Worm (Caenorhabditis elegans) whole organism, L1 larva: Measurements from ENCODE around the gene F26F2.5.
A peak's percentile ranks its signal among the peaks of the same experiment; 100 is the strongest.

Experiments used
- C04F5.9 ChIP-seq: sonication (generic microtip); optimal IDR thresholded peaks from 2 replicates; lab custom pipeline; 2016; ENCODE audit warnings: missing genetic modification characterization, missing compliant biosample characterization
- C34B4.2 ChIP-seq: sonication (generic microtip); optimal IDR thresholded peaks from 2 replicates; lab custom pipeline; 2017; ENCODE audit warnings: mild to moderate bottlenecking, missing genetic modification characterization, missing compliant biosample characterization
- alr-1 ChIP-seq: fragments of 200-800 bp; sonication (Bioruptor generic); optimal IDR thresholded peaks from 2 replicates; lab custom pipeline; 2018; ENCODE audit warnings: borderline replicate concordance, mild to moderate bottlenecking, missing genetic modification characterization, missing compliant biosample characterization
- aly-2 ChIP-seq: fragments of 150-350 bp; optimal IDR thresholded peaks from 2 replicates; lab custom pipeline; 2014; ENCODE audit warnings: missing biosample characterization, missing genetic modification characterization
- ama-1 ChIP-seq: fragments of 150-350 bp; optimal IDR thresholded peaks from 2 replicates; lab custom pipeline; 2014
- blmp-1 ChIP-seq: fragments of 150-350 bp; optimal IDR thresholded peaks from 2 replicates; lab custom pipeline; 2014; ENCODE audit warnings: missing biosample characterization, missing genetic modification characterization
- ceh-63 ChIP-seq: fragments of 200-800 bp; sonication (Bioruptor generic); optimal IDR thresholded peaks from 2 replicates; lab custom pipeline; 2018; ENCODE audit warnings: mild to moderate bottlenecking, missing genetic modification characterization, missing compliant biosample characterization
- dsc-1 ChIP-seq: sonication (generic microtip); optimal IDR thresholded peaks from 2 replicates; lab custom pipeline; 2016; ENCODE audit warnings: mild to moderate bottlenecking, missing genetic modification characterization, missing compliant biosample characterization
- efl-1 ChIP-seq, 4 experiments: fragments of 150-350 bp; optimal IDR thresholded peaks in 3 of 4; peaks in 1 of 4; 1 replicate in 1 of 4; 2 replicates in 3 of 4; lab custom pipeline; 2014; ENCODE audit warnings: missing biosample characterization in 2 of 4, missing genetic modification characterization in 2 of 4, missing genetic modification reagents in 2 of 4
- egl-13 ChIP-seq: sonication (generic microtip); optimal IDR thresholded peaks from 2 replicates; lab custom pipeline; 2016; ENCODE audit warnings: missing genotype, missing genetic modification reagents, missing genetic modification characterization, missing compliant biosample characterization
- elt-3 ChIP-seq, 6 experiments: fragments of 150-350 bp in 1 of 6; sonication (generic microtip); optimal IDR thresholded peaks; 2 replicates each; lab custom pipeline; 2017 to 2018; ENCODE audit warnings: missing biosample characterization in 6 of 6, missing genetic modification characterization in 6 of 6, inconsistent platforms in 1 of 6
- ets-5 ChIP-seq: fragments of 200-800 bp; sonication (Bioruptor generic); IDR thresholded peaks from 2 replicates; pipeline ENCODE4 v1.3.6; 2022; ENCODE audit warnings: missing genetic modification characterization, missing compliant biosample characterization
- fkh-10 ChIP-seq: sonication (generic microtip); optimal IDR thresholded peaks from 2 replicates; lab custom pipeline; 2017; ENCODE audit warnings: missing biosample characterization, missing genetic modification reagents, missing genetic modification characterization
- fkh-4 ChIP-seq: sonication (generic microtip); optimal IDR thresholded peaks from 2 replicates; lab custom pipeline; 2016; ENCODE audit warnings: missing compliant biosample characterization, missing genetic modification characterization, borderline replicate concordance
- irx-1 ChIP-seq: sonication (generic microtip); optimal IDR thresholded peaks from 2 replicates; lab custom pipeline; 2016; ENCODE audit warnings: missing genetic modification characterization, missing compliant biosample characterization
- isw-1 ChIP-seq: fragments of 200-800 bp; sonication (Bioruptor generic); IDR thresholded peaks from 2 replicates; pipeline ENCODE4 v1.3.6; 2022; ENCODE audit warnings: missing genetic modification characterization, missing compliant biosample characterization
- jun-1 ChIP-seq: fragments of 150-350 bp; optimal IDR thresholded peaks from 2 replicates; lab custom pipeline; 2014; ENCODE audit warnings: missing biosample characterization, missing genetic modification reagents, missing genetic modification characterization
- lin-14 ChIP-seq: fragments of 200-800 bp; sonication (Bioruptor generic); optimal IDR thresholded peaks from 2 replicates; lab custom pipeline; 2018; ENCODE audit warnings: mild to moderate bottlenecking, missing genetic modification characterization, moderate library complexity, missing compliant biosample characterization
- lin-35 ChIP-seq, 2 experiments: fragments of 150-350 bp; optimal IDR thresholded peaks; 2 replicates each; lab custom pipeline; 2014; ENCODE audit warnings: missing biosample characterization in 2 of 2, missing genetic modification characterization in 2 of 2, missing genetic modification reagents in 2 of 2
- lsy-2 ChIP-seq, 2 experiments: fragments of 150-350 bp; optimal IDR thresholded peaks; 2 replicates each; lab custom pipeline; 2014; ENCODE audit warnings: missing biosample characterization in 2 of 2, missing genetic modification characterization in 2 of 2
- mef-2 ChIP-seq: fragments of 150-350 bp; optimal IDR thresholded peaks from 2 replicates; lab custom pipeline; 2014; ENCODE audit warnings: missing biosample characterization, missing genetic modification characterization
- nhr-28 ChIP-seq: fragments of 150-350 bp; optimal IDR thresholded peaks from 2 replicates; lab custom pipeline; 2014; ENCODE audit warnings: missing biosample characterization, missing genetic modification characterization
- nhr-47 ChIP-seq: sonication (generic microtip); optimal IDR thresholded peaks from 2 replicates; lab custom pipeline; 2016; ENCODE audit warnings: mild to moderate bottlenecking, missing genetic modification characterization, moderate library complexity, missing compliant biosample characterization
- pqm-1 ChIP-seq: sonication (generic microtip); optimal IDR thresholded peaks from 3 replicates; lab custom pipeline; 2017; ENCODE audit warnings: missing biosample characterization, missing genetic modification characterization
- rnt-1 ChIP-seq: sonication (generic microtip); optimal IDR thresholded peaks from 2 replicates; lab custom pipeline; 2016; ENCODE audit warnings: mild to moderate bottlenecking, missing genetic modification characterization, moderate library complexity, missing compliant biosample characterization
- sox-4 ChIP-seq: sonication (generic microtip); optimal IDR thresholded peaks from 2 replicates; lab custom pipeline; 2016; ENCODE audit warnings: missing genetic modification characterization, missing compliant biosample characterization
- sup-37 ChIP-seq: fragments of 200-800 bp; sonication (Bioruptor generic); optimal IDR thresholded peaks from 2 replicates; lab custom pipeline; 2018; ENCODE audit warnings: mild to moderate bottlenecking, missing genetic modification characterization, missing compliant biosample characterization
- unc-130 ChIP-seq: fragments of 150-350 bp; optimal IDR thresholded peaks from 2 replicates; lab custom pipeline; 2017; ENCODE audit warnings: missing biosample characterization, missing genetic modification characterization, inconsistent platforms
- unc-62 ChIP-seq: fragments of 150-350 bp; optimal IDR thresholded peaks from 2 replicates; lab custom pipeline; 2014; ENCODE audit warnings: missing biosample characterization, missing genetic modification reagents, missing genetic modification characterization
- unc-98 ChIP-seq: fragments of 200-800 bp; sonication (Bioruptor generic); IDR thresholded peaks from 2 replicates; pipeline ENCODE4 v1.3.6; 2022; ENCODE audit warnings: missing genetic modification characterization, missing compliant biosample characterization
- zip-4 ChIP-seq: fragments of 200-800 bp; sonication (Bioruptor generic); optimal IDR thresholded peaks from 2 replicates; lab custom pipeline; 2018; ENCODE audit warnings: mild to moderate bottlenecking, missing genetic modification characterization, moderate library complexity, missing compliant biosample characterization
- ztf-11 ChIP-seq, 2 experiments: sonication (generic microtip); optimal IDR thresholded peaks; 2 replicates each; lab custom pipeline; 2016 to 2017; ENCODE audit warnings: missing genetic modification characterization in 2 of 2, missing biosample characterization in 1 of 2, missing compliant biosample characterization in 1 of 2
- ztf-4 ChIP-seq: fragments of 150-350 bp; optimal IDR thresholded peaks from 2 replicates; lab custom pipeline; 2014; ENCODE audit warnings: missing biosample characterization, missing genetic modification characterization

Gene F26F2.5

ce11 chrV:20599795-20600194 is 26.3 kb downstream of the F26F2.5 start, which contains the start of gene col-163:
TSS of gene col-163 (plus strand) at chrV:20600095.
- TF ChIP-seq nhr-47 (tag; lab: Kevin White, UChicago) (no peak), dsc-1 (no peak), egl-13 (tag; lab: Kevin White, UChicago) (no peak), blmp-1 (tag; lab: Kevin White, UChicago) (peak; percentile 50), ztf-4 (tag; lab: Kevin White, UChicago) (no peak), elt-3 (tag; optimal IDR thresholded peaks at IDR 0.05; lab: Kevin White, UChicago) (no peak)

- no peak for TF ChIP-seq aly-2 (tag; lab: Kevin White, UChicago)
- TF ChIP-seq rnt-1 (tag; lab: Kevin White, UChicago): no peak
- no peak for TF ChIP-seq C04F5.9 (tag; lab: Kevin White, UChicago)
- TF ChIP-seq jun-1 (tag; lab: Kevin White, UChicago): no peak
- no peak for TF ChIP-seq C34B4.2 (tag; lab: Kevin White, UChicago)
- TF ChIP-seq unc-62 (GFP tag; lab: Kevin White, UChicago): no peak
- no peak for TF ChIP-seq lin-35 (GFP tag; optimal IDR thresholded peaks at IDR 0.05; lab: Kevin White, UChicago)
- no peak for TF ChIP-seq sox-4
- no peak for TF ChIP-seq nhr-28 (tag; lab: Kevin White, UChicago)
- no peak for TF ChIP-seq fkh-4
- no peak for TF ChIP-seq dsc-1
- no peak for TF ChIP-seq elt-3 (tag; optimal IDR thresholded peaks at IDR 0.05; lab: Kevin White, UChicago)
- TF ChIP-seq zip-4: no peak
- no peak for TF ChIP-seq lin-14 (GFP tag; lab: Kevin White, UChicago)
- TF ChIP-seq ets-5: no peak
These were observed 27.2 kb downstream of the F26F2.5 start for ce11 chrV:20600704-20601103.

- TF ChIP-seq dsc-1 (no peak), nhr-28 (tag; lab: Kevin White, UChicago) (no peak), ceh-63 (GFP tag; lab: Kevin White, UChicago) (no peak), lin-35 (GFP tag; optimal IDR thresholded peaks at IDR 0.05; lab: Kevin White, UChicago) (no peak), isw-1 (GFP tag; lab: Robert Waterston, UW) (no peak), sup-37 (no peak), lsy-2 (tag; optimal IDR thresholded peaks at IDR 0.05; lab: Kevin White, UChicago) (no peak), mef-2 (tag; lab: Kevin White, UChicago) (no peak), unc-62 (GFP tag; lab: Kevin White, UChicago) (no peak), fkh-10 (no peak), pqm-1 (tag; lab: Kevin White, UChicago) (no peak), efl-1 (optimal IDR thresholded peaks at IDR 0.05; lab: Kevin White, UChicago) (no peak), efl-1 (GFP tag; optimal IDR thresholded peaks at IDR 0.05 in 1 of 2; lab: Kevin White, UChicago) (no peak)
These were observed 29.5 kb downstream of the F26F2.5 start, which contains the start of gene ttr-11 for ce11 chrV:20603014-20603413. TSS of gene ttr-11 (plus strand) at chrV:20603314.

ce11 chrV:20604606-20605155 is 31.2 kb downstream of the F26F2.5 start, which contains the start of gene ttr-57:
TSS of gene ttr-57 (plus strand) at chrV:20605105.
- no peak for TF ChIP-seq unc-130
- TF ChIP-seq sox-4: no peak
- no peak for TF ChIP-seq unc-62 (GFP tag; lab: Kevin White, UChicago)
- no peak for TF ChIP-seq unc-98
- TF ChIP-seq irx-1 (tag; lab: Kevin White, UChicago): no peak
- TF ChIP-seq, all 84 proteins: peak for 0

- TF ChIP-seq dsc-1 (peak; percentile 65), alr-1 (no peak)
These were observed 33.1 kb downstream of the F26F2.5 start, which contains the start of gene F46B3.23 for ce11 chrV:20606617-20607016. TSS of gene F46B3.23 (minus strand) at chrV:20606717.

- no peak for TF ChIP-seq C34B4.2 (tag; lab: Kevin White, UChicago)
- TF ChIP-seq isw-1 (GFP tag; lab: Robert Waterston, UW): no peak
- TF ChIP-seq ztf-4 (tag; lab: Kevin White, UChicago): no peak
- no peak for TF ChIP-seq ztf-11 (tag; optimal IDR thresholded peaks at IDR 0.05; lab: Kevin White, UChicago)
- no peak for TF ChIP-seq ama-1
- no peak for TF ChIP-seq mef-2 (tag; lab: Kevin White, UChicago)
These were observed 35.2 kb downstream of the F26F2.5 start, which contains the start of gene ttr-12 for ce11 chrV:20608688-20609087. TSS of gene ttr-12 (minus strand) at chrV:20608788.
